Worm (Caenorhabditis elegans) whole organism, L3 larva: ENCODE data around the gene Y82E9BR.6.

Experiments used
- R02D3.7 ChIP-seq: fragments of 150-350 bp; optimal IDR thresholded peaks from 2 replicates; lab custom pipeline; 2014; ENCODE audit warnings: missing biosample characterization, missing genetic modification characterization
- ama-1 ChIP-seq: fragments of 150-350 bp; optimal IDR thresholded peaks from 2 replicates; lab custom pipeline; 2018
- ceh-16 ChIP-seq: sonication (generic microtip); optimal IDR thresholded peaks from 2 replicates; lab custom pipeline; 2017; ENCODE audit warnings: missing biosample characterization, missing genetic modification characterization
- ceh-28 ChIP-seq: fragments of 150-350 bp; optimal IDR thresholded peaks from 2 replicates; lab custom pipeline; 2014; ENCODE audit warnings: missing biosample characterization, missing genetic modification reagents, missing genetic modification characterization
- elt-3 ChIP-seq, 3 experiments: fragments of 150-350 bp in 1 of 3; sonication (generic microtip) in 2 of 3; optimal IDR thresholded peaks; 2 replicates in 2 of 3; 4 replicates in 1 of 3; lab custom pipeline; 2014 to 2017; ENCODE audit warnings: missing biosample characterization in 3 of 3, missing genetic modification characterization in 3 of 3
- fos-1 ChIP-seq: fragments of 150-350 bp; optimal IDR thresholded peaks from 2 replicates; lab custom pipeline; 2014; ENCODE audit warnings: missing biosample characterization, missing genetic modification characterization
- nfya-1 ChIP-seq: sonication (generic microtip); optimal IDR thresholded peaks from 2 replicates; lab custom pipeline; 2017; ENCODE audit warnings: missing genetic modification characterization, mild to moderate bottlenecking, missing compliant biosample characterization, antibody characterized with exemption, moderate library complexity; ENCODE audit not compliant: insufficient read depth
- nhr-12 ChIP-seq: fragments of 150-350 bp; optimal IDR thresholded peaks from 2 replicates; lab custom pipeline; 2014; ENCODE audit warnings: missing biosample characterization, missing genetic modification characterization
- nhr-23 ChIP-seq: fragments of 150-350 bp; optimal IDR thresholded peaks from 2 replicates; lab custom pipeline; 2014; ENCODE audit warnings: missing biosample characterization, missing genetic modification reagents, missing genetic modification characterization
- nhr-237 ChIP-seq: fragments of 150-350 bp; optimal IDR thresholded peaks from 2 replicates; lab custom pipeline; 2014; ENCODE audit warnings: missing biosample characterization, missing genetic modification characterization
- nhr-67 ChIP-seq: fragments of 150-350 bp; optimal IDR thresholded peaks from 2 replicates; lab custom pipeline; 2014; ENCODE audit warnings: missing biosample characterization, missing genetic modification characterization
- pha-4 ChIP-seq: fragments of 150-350 bp; optimal IDR thresholded peaks from 2 replicates; lab custom pipeline; 2014; ENCODE audit warnings: missing biosample characterization, missing genetic modification reagents, missing genetic modification characterization
- snpc-4 ChIP-seq: fragments of 150-350 bp; optimal IDR thresholded peaks from 2 replicates; lab custom pipeline; 2014; ENCODE audit warnings: missing biosample characterization, missing genetic modification characterization
- tbx-2 ChIP-seq: sonication (generic microtip); optimal IDR thresholded peaks from 2 replicates; lab custom pipeline; 2016; ENCODE audit warnings: mild to moderate bottlenecking, missing genetic modification characterization, missing compliant biosample characterization

DNA sequence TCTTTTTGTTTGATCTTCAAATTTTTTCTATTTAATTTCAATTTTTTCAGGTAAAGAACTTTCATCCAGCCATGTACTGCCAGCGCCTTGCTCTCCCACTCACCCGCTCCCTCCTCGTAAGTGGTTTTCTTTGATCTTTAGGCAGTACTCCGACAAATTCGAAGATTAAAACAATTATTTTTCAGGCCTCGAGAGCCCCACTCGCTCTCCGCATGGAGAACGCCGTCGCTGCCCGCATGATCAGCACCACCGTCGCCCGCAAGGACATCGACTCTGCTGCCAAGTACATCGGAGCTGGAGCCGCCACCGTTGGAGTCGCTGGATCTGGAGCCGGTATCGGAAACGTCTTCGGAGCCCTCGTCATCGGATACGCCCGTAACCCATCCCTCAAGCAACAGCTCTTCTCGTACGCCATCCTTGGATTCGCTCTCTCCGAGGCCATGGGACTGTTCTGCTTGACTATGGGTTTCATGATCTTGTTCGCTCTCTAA is 38.2 kb downstream of the Y82E9BR.6 start, which contains the start of gene Y82E9BR.3:
- TF ChIP-seq ceh-28 (tag; lab: Kevin White, UChicago) (no peak), snpc-4 (tag; lab: Kevin White, UChicago) (no peak), fos-1 (tag; lab: Kevin White, UChicago) (no peak), elt-3 (tag; optimal IDR thresholded peaks at IDR 0.05; lab: Kevin White, UChicago) (no peak), tbx-2 (tag; lab: Kevin White, UChicago) (no peak), nhr-23 (tag; lab: Kevin White, UChicago) (no peak), R02D3.7 (tag; lab: Kevin White, UChicago) (no peak), nhr-67 (tag; lab: Kevin White, UChicago) (no peak), pha-4 (tag; lab: Kevin White, UChicago) (no peak), nhr-237 (tag; lab: Kevin White, UChicago) (no peak), ama-1 (lab: Kevin White, UChicago) (no peak), nhr-12 (tag; lab: Kevin White, UChicago) (no peak), nfya-1 (tag; lab: Kevin White, UChicago) (no peak), ceh-16 (tag; lab: Kevin White, UChicago) (no peak)
